Worm (Caenorhabditis elegans) whole organism, mixed stage, embryonic: Measurements from ENCODE around the gene mip-2.

ENCODE experiments used
- M03D4.4 ChIP-seq: sonication (generic microtip); optimal IDR thresholded peaks from 2 replicates; lab custom pipeline; 2017; ENCODE audit warnings: mild to moderate bottlenecking, missing genetic modification characterization, missing compliant biosample characterization
- bed-3 ChIP-seq: fragments of 200-800 bp; sonication (Bioruptor generic); optimal IDR thresholded peaks from 3 replicates; lab custom pipeline; 2018; ENCODE audit warnings: mild to moderate bottlenecking, missing genetic modification characterization, moderate library complexity, missing compliant biosample characterization
- blmp-1 ChIP-seq: fragments of 150-350 bp; optimal IDR thresholded peaks from 2 replicates; lab custom pipeline; 2014; ENCODE audit warnings: missing biosample characterization, missing genetic modification characterization
- ceh-39 ChIP-seq: fragments of 150-350 bp; optimal IDR thresholded peaks from 2 replicates; lab custom pipeline; 2014; ENCODE audit warnings: missing biosample characterization, missing genetic modification characterization
- ceh-43 ChIP-seq: fragments of 200-800 bp; sonication (Bioruptor generic); optimal IDR thresholded peaks from 2 replicates; lab custom pipeline; 2018; ENCODE audit warnings: mild to moderate bottlenecking, missing genetic modification characterization, moderate library complexity, missing compliant biosample characterization
- ceh-83 ChIP-seq: fragments of 200-800 bp; sonication (Bioruptor generic); optimal IDR thresholded peaks from 2 replicates; lab custom pipeline; 2018; ENCODE audit warnings: mild to moderate bottlenecking, missing genetic modification characterization, missing compliant biosample characterization
- ces-1 ChIP-seq: fragments of 150-350 bp; optimal IDR thresholded peaks from 2 replicates; lab custom pipeline; 2014; ENCODE audit warnings: missing biosample characterization, missing genetic modification reagents, missing genetic modification characterization
- cnd-1 ChIP-seq: fragments of 200-800 bp; sonication (Bioruptor generic); optimal IDR thresholded peaks from 2 replicates; lab custom pipeline; 2018; ENCODE audit warnings: mild to moderate bottlenecking, missing genetic modification characterization, missing compliant biosample characterization
- drap-1 ChIP-seq: fragments of 200-800 bp; sonication (Bioruptor generic); optimal IDR thresholded peaks from 3 replicates; lab custom pipeline; 2018; ENCODE audit warnings: mild to moderate bottlenecking, missing genetic modification characterization, missing compliant biosample characterization
- elt-1 ChIP-seq: sonication (generic microtip); optimal IDR thresholded peaks from 2 replicates; lab custom pipeline; 2017; ENCODE audit warnings: missing genetic modification characterization, mild to moderate bottlenecking, missing compliant biosample characterization, antibody characterized with exemption, moderate library complexity, borderline replicate concordance; ENCODE audit not compliant: insufficient read depth
- elt-3 ChIP-seq: fragments of 150-350 bp; optimal IDR thresholded peaks from 2 replicates; lab custom pipeline; 2014; ENCODE audit warnings: missing biosample characterization, missing genetic modification characterization
- flh-1 ChIP-seq: fragments of 200-800 bp; sonication (Bioruptor generic); optimal IDR thresholded peaks from 2 replicates; lab custom pipeline; 2018; ENCODE audit warnings: mild to moderate bottlenecking, missing genetic modification characterization, moderate library complexity, missing compliant biosample characterization
- ham-2 ChIP-seq: fragments of 200-800 bp; sonication (Bioruptor generic); optimal IDR thresholded peaks from 2 replicates; lab custom pipeline; 2018; ENCODE audit warnings: mild to moderate bottlenecking, missing genetic modification characterization, missing compliant biosample characterization
- hlh-1 ChIP-seq: fragments of 150-350 bp; optimal IDR thresholded peaks from 2 replicates; lab custom pipeline; 2014; ENCODE audit warnings: missing biosample characterization, missing genetic modification reagents, missing genetic modification characterization
- lin-13 ChIP-seq: fragments of 150-350 bp; optimal IDR thresholded peaks from 2 replicates; lab custom pipeline; 2014; ENCODE audit warnings: missing biosample characterization, missing genetic modification characterization
- lin-32 ChIP-seq: fragments of 200-800 bp; sonication (Bioruptor generic); optimal IDR thresholded peaks from 2 replicates; lab custom pipeline; 2018; ENCODE audit warnings: mild to moderate bottlenecking, missing genetic modification characterization, missing compliant biosample characterization
- lsy-2 ChIP-seq: fragments of 150-350 bp; optimal IDR thresholded peaks from 2 replicates; lab custom pipeline; 2014; ENCODE audit warnings: missing biosample characterization, missing genetic modification characterization
- mab-5 ChIP-seq: fragments of 150-350 bp; optimal IDR thresholded peaks from 2 replicates; lab custom pipeline; 2014; ENCODE audit warnings: missing biosample characterization, missing genetic modification characterization
- mep-1 ChIP-seq: fragments of 150-350 bp; optimal IDR thresholded peaks from 2 replicates; lab custom pipeline; 2017; ENCODE audit warnings: missing biosample characterization, missing genetic modification reagents, missing genetic modification characterization, inconsistent platforms
- mls-2 ChIP-seq: sonication (generic microtip); optimal IDR thresholded peaks from 2 replicates; lab custom pipeline; 2016; ENCODE audit warnings: mild to moderate bottlenecking, missing genetic modification characterization, moderate library complexity, missing compliant biosample characterization
- nhr-12 ChIP-seq: fragments of 150-350 bp; optimal IDR thresholded peaks from 2 replicates; lab custom pipeline; 2014; ENCODE audit warnings: missing biosample characterization, missing genetic modification characterization
- nhr-2 ChIP-seq: fragments of 150-350 bp; optimal IDR thresholded peaks from 2 replicates; lab custom pipeline; 2014; ENCODE audit warnings: missing biosample characterization, missing genetic modification characterization
- nhr-237 ChIP-seq: fragments of 150-350 bp; optimal IDR thresholded peaks from 2 replicates; lab custom pipeline; 2014; ENCODE audit warnings: missing biosample characterization, missing genetic modification characterization
- nhr-28 ChIP-seq: fragments of 150-350 bp; optimal IDR thresholded peaks from 2 replicates; lab custom pipeline; 2014; ENCODE audit warnings: missing biosample characterization, missing genetic modification characterization
- nhr-76 ChIP-seq: sonication (generic microtip); optimal IDR thresholded peaks from 2 replicates; lab custom pipeline; 2017; ENCODE audit warnings: missing biosample characterization, missing genetic modification characterization
- pha-4 ChIP-seq: fragments of 150-350 bp; optimal IDR thresholded peaks from 2 replicates; lab custom pipeline; 2018; ENCODE audit warnings: missing biosample characterization, missing genetic modification reagents, missing genetic modification characterization
- sem-2 ChIP-seq: fragments of 200-800 bp; sonication (Bioruptor generic); optimal IDR thresholded peaks from 2 replicates; lab custom pipeline; 2018; ENCODE audit warnings: mild to moderate bottlenecking, missing genetic modification characterization, missing compliant biosample characterization
- snpc-4 ChIP-seq: fragments of 150-350 bp; optimal IDR thresholded peaks from 2 replicates; lab custom pipeline; 2014; ENCODE audit warnings: missing biosample characterization, missing genetic modification characterization
- sptf-1 ChIP-seq: sonication (generic microtip); optimal IDR thresholded peaks from 2 replicates; lab custom pipeline; 2017; ENCODE audit warnings: mild to moderate bottlenecking, missing genetic modification characterization, moderate library complexity, missing compliant biosample characterization
- tbx-8 ChIP-seq: fragments of 200-800 bp; sonication (Bioruptor generic); optimal IDR thresholded peaks from 2 replicates; lab custom pipeline; 2018; ENCODE audit warnings: mild to moderate bottlenecking, missing genetic modification characterization, moderate library complexity, missing compliant biosample characterization
- unc-120 ChIP-seq: sonication (generic microtip); optimal IDR thresholded peaks from 2 replicates; lab custom pipeline; 2017; ENCODE audit warnings: missing genetic modification characterization, missing compliant biosample characterization; ENCODE audit not compliant: poor library complexity, severe bottlenecking
- unc-39 ChIP-seq: fragments of 150-350 bp; optimal IDR thresholded peaks from 2 replicates; lab custom pipeline; 2014; ENCODE audit warnings: missing biosample characterization, missing genetic modification characterization
- unc-62 ChIP-seq: fragments of 150-350 bp; optimal IDR thresholded peaks from 2 replicates; lab custom pipeline; 2014; ENCODE audit warnings: missing biosample characterization, missing genetic modification reagents, missing genetic modification characterization
- zip-8 ChIP-seq: fragments of 150-350 bp; optimal IDR thresholded peaks from 2 replicates; lab custom pipeline; 2014; ENCODE audit warnings: missing biosample characterization, missing genetic modification characterization
- ztf-11 ChIP-seq: fragments of 150-350 bp; optimal IDR thresholded peaks from 2 replicates; lab custom pipeline; 2014; ENCODE audit warnings: missing biosample characterization, missing genetic modification characterization

Gene mip-2

DNA sequence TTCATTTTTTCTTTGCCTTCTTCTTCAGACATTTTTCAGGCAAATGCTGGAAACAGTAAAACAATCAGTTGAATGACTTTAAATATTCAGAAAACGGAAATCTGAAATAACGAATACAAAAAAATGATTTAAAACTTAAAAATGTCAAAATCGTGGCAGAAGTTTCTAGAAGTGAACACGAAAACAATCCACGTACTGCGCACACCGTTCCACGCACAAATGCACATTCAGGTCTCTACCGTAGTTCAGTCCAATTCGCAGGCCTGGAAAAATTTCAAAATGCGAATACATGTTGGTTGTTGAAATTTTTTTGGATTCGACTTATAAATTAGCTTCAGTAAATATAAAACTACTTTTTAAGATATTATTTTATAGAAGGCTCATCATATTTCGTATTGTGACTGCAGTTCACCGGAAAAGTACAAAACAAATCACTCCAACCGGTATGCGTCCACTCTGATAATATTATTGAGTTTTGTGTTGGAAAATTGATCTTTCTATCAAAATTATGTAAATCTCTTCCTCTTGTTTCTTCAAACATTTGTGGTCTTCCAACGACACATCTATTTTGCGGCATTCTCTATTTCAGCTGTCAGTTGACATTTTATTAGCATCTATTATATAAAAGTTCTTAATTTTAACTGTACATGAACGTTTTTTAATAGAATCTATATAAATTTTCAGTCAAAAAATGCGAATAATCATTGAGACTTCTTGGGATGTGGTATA lies at the start of gene mip-2, which contains the start of gene F58G11.4:
TSS of gene mip-2 (minus strand) at position 48 of the 729 bp plus-strand sequence.
TSS of gene F58G11.4 (plus strand) at position 679 of the 729 bp plus-strand sequence.
- TF ChIP-seq sptf-1 (tag; lab: Kevin White, UChicago) (no peak), mab-5 (tag; lab: Kevin White, UChicago) (no peak), hlh-1 (no peak), mls-2 (tag; lab: Kevin White, UChicago) (no peak), unc-39 (tag; lab: Kevin White, UChicago) (no peak), ham-2 (GFP tag; lab: Kevin White, UChicago) (no peak), bed-3 (GFP tag; lab: Kevin White, UChicago) (no peak), unc-120 (tag; lab: Kevin White, UChicago) (no peak), M03D4.4 (tag; lab: Kevin White, UChicago) (no peak), ceh-43 (GFP tag; lab: Kevin White, UChicago) (no peak), elt-3 (no peak), ztf-11 (no peak), blmp-1 (tag; lab: Kevin White, UChicago) (no peak), lsy-2 (no peak), ceh-39 (no peak), nhr-2 (tag; lab: Kevin White, UChicago) (no peak), elt-1 (no peak), pha-4 (tag; lab: Kevin White, UChicago) (no peak), nhr-28 (tag; lab: Kevin White, UChicago) (no peak), mep-1 (no peak)

DNA sequence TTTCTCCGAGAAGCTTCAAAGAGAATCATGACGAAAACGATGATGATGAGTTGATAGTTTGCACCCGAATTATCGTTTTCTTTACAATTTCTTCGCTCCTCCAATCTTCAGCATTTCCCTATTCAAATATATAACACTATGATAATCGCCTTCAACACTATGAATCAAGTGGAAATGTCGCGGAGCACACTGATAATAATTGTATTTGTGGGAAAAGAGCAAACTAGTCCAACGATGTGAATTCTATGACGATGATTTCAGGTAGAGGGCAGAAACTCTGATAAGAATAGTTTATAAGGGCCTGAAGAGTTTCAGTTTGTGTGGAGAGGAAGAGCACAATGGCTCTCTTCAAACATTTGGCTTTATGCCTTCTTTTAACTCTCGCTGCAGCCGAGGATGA lies 44.8 kb upstream of the mip-2 start, which contains the start of gene T01D3.6:
TSS of gene T01D3.6 (plus strand) at position 294 of the 400 bp plus-strand sequence.
- no peak for TF ChIP-seq elt-1
- no peak for TF ChIP-seq nhr-2 (tag; lab: Kevin White, UChicago)
- no peak for TF ChIP-seq unc-120 (tag; lab: Kevin White, UChicago)
- no peak for TF ChIP-seq sptf-1 (tag; lab: Kevin White, UChicago)
- TF ChIP-seq ham-2 (GFP tag; lab: Kevin White, UChicago): no peak
- no peak for TF ChIP-seq mls-2 (tag; lab: Kevin White, UChicago)
- TF ChIP-seq tbx-8 (GFP tag; lab: Kevin White, UChicago): no peak
- TF ChIP-seq hlh-1: no peak
- TF ChIP-seq mep-1: no peak
- TF ChIP-seq ztf-11: no peak
- TF ChIP-seq lin-32 (GFP tag; lab: Kevin White, UChicago): no peak
- TF ChIP-seq zip-8 (tag; lab: Kevin White, UChicago): no peak
- TF ChIP-seq unc-39 (tag; lab: Kevin White, UChicago): no peak
- TF ChIP-seq M03D4.4 (tag; lab: Kevin White, UChicago): no peak
- TF ChIP-seq flh-1 (GFP tag; lab: Kevin White, UChicago): no peak
- no peak for TF ChIP-seq drap-1 (GFP tag; lab: Kevin White, UChicago)
- TF ChIP-seq ceh-83 (GFP tag; lab: Kevin White, UChicago): no peak
- TF ChIP-seq cnd-1 (tag; lab: Kevin White, UChicago): no peak

DNA sequence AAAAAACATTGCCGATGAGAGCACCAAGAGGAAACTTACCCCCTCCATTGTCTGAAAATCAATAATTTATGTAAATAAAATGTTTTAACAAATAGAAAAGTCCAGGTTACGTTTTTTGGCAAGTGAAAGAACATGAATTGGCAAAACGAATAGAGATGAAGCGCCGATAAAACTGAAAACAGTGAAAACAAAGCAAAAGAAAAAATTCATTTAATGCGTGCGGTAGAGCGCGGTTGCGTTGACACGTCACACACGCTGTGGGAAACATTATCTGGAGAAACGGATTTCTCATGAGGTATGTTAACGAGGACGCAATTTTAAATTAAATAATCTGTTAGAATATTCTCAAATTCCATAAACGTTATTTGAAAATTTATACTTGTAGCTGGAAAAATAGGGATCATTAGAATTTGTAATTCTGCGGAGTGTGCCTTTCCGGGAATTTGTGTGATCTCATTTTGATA lies 43.5 kb upstream of the mip-2 start, which contains the start of gene zipt-9:
TSS of gene zipt-9 (minus strand) at position 51 of the 464 bp plus-strand sequence.
- TF ChIP-seq nhr-12 (tag; lab: Kevin White, UChicago) (no peak), ces-1 (GFP tag; lab: Kevin White, UChicago) (no peak), nhr-28 (tag; lab: Kevin White, UChicago) (no peak), mls-2 (tag; lab: Kevin White, UChicago) (no peak), pha-4 (tag; lab: Kevin White, UChicago) (peak; percentile 42), flh-1 (GFP tag; lab: Kevin White, UChicago) (no peak), hlh-1 (no peak), snpc-4 (tag; lab: Kevin White, UChicago) (no peak), drap-1 (GFP tag; lab: Kevin White, UChicago) (peak; percentile 35), ceh-39 (peak; percentile 9), M03D4.4 (tag; lab: Kevin White, UChicago) (peak; percentile 42), ceh-83 (GFP tag; lab: Kevin White, UChicago) (no peak), sem-2 (GFP tag; lab: Kevin White, UChicago) (peak; percentile 9), zip-8 (tag; lab: Kevin White, UChicago) (no peak), mep-1 (peak; percentile 83), blmp-1 (tag; lab: Kevin White, UChicago) (peak; percentile 46), bed-3 (GFP tag; lab: Kevin White, UChicago) (no peak), sptf-1 (tag; lab: Kevin White, UChicago) (peak; percentile 79), lin-13 (peak; percentile 64), nhr-76 (tag; lab: Kevin White, UChicago) (no peak), nhr-237 (tag; lab: Kevin White, UChicago) (peak; percentile 66), lin-32 (GFP tag; lab: Kevin White, UChicago) (peak; percentile 20), ceh-43 (GFP tag; lab: Kevin White, UChicago) (no peak), cnd-1 (tag; lab: Kevin White, UChicago) (peak; percentile 54), unc-120 (tag; lab: Kevin White, UChicago) (no peak), nhr-2 (tag; lab: Kevin White, UChicago) (no peak), elt-3 (no peak), mab-5 (tag; lab: Kevin White, UChicago) (no peak), lsy-2 (peak; percentile 68), unc-39 (tag; lab: Kevin White, UChicago) (no peak), tbx-8 (GFP tag; lab: Kevin White, UChicago) (no peak), unc-62 (GFP tag; lab: Kevin White, UChicago) (no peak), ztf-11 (no peak), ham-2 (GFP tag; lab: Kevin White, UChicago) (no peak), elt-1 (peak; percentile 6)
- TF ChIP-seq, all 35 proteins: peak for 14
